Fruit fly (Drosophila melanogaster) whole organism, adult: ENCODE measurements around the gene Rbp4.

Experiments used
- CG11617 ChIP-seq: fragments of 200-800 bp; sonication (Bioruptor generic); optimal IDR thresholded peaks from 2 replicates; lab custom pipeline; 2017; ENCODE audit warnings: mild to moderate bottlenecking, missing biosample characterization, missing genetic modification reagents, missing genetic modification characterization
- CG12768 ChIP-seq: fragments of 200-800 bp; sonication (Bioruptor generic); optimal IDR thresholded peaks from 2 replicates; lab custom pipeline; 2017; ENCODE audit warnings: missing biosample characterization, missing genetic modification characterization, mild to moderate bottlenecking, moderate library complexity, missing genetic modification reagents
- CG14711 ChIP-seq: fragments of 200-800 bp; sonication (Bioruptor generic); optimal IDR thresholded peaks from 2 replicates; lab custom pipeline; 2018; ENCODE audit warnings: missing biosample characterization, mild to moderate bottlenecking, missing genetic modification characterization, moderate library complexity
- CG1620 ChIP-seq: fragments of 200-800 bp; sonication (Bioruptor generic); optimal IDR thresholded peaks from 2 replicates; lab custom pipeline; 2016; ENCODE audit warnings: missing biosample characterization, missing genetic modification characterization
- CG33017 ChIP-seq: fragments of 200-800 bp; sonication (Bioruptor generic); optimal IDR thresholded peaks from 2 replicates; lab custom pipeline; 2018; ENCODE audit warnings: missing biosample characterization, mild to moderate bottlenecking, missing genetic modification characterization, moderate library complexity
- CG5204 ChIP-seq: fragments of 200-800 bp; sonication (Bioruptor generic); optimal IDR thresholded peaks from 2 replicates; lab custom pipeline; 2016; ENCODE audit warnings: missing biosample characterization, missing genetic modification characterization
- CG7045 ChIP-seq: fragments of 200-800 bp; sonication (Bioruptor generic); optimal IDR thresholded peaks from 2 replicates; lab custom pipeline; 2017; ENCODE audit warnings: missing biosample characterization, mild to moderate bottlenecking, missing genetic modification characterization
- CG7101 ChIP-seq: fragments of 200-800 bp; sonication (Bioruptor generic); optimal IDR thresholded peaks from 2 replicates; lab custom pipeline; 2018; ENCODE audit warnings: missing biosample characterization, mild to moderate bottlenecking, missing genetic modification characterization, moderate library complexity
- Clk ChIP-seq: fragments of 200-800 bp; sonication (Bioruptor generic); optimal IDR thresholded peaks from 2 replicates; lab custom pipeline; 2017; ENCODE audit warnings: missing biosample characterization, missing genetic modification characterization
- Crg-1 ChIP-seq: fragments of 200-800 bp; sonication (Bioruptor generic); optimal IDR thresholded peaks from 2 replicates; lab custom pipeline; 2016; ENCODE audit warnings: missing biosample characterization, missing genetic modification characterization
- Hr96 ChIP-seq: fragments of 200-800 bp; sonication (Bioruptor generic); optimal IDR thresholded peaks from 2 replicates; lab custom pipeline; 2016; ENCODE audit warnings: missing biosample characterization, missing genetic modification characterization
- Mnt ChIP-seq: fragments of 200-800 bp; sonication (Bioruptor generic); optimal IDR thresholded peaks from 2 replicates; lab custom pipeline; 2016; ENCODE audit warnings: missing biosample characterization, mild to moderate bottlenecking, missing genetic modification characterization
- bab1 ChIP-seq: fragments of 200-800 bp; sonication (Bioruptor generic); optimal IDR thresholded peaks from 3 replicates; lab custom pipeline; 2019; ENCODE audit warnings: missing biosample characterization, mild to moderate bottlenecking, missing genetic modification characterization, moderate library complexity
- cic ChIP-seq: fragments of 200-800 bp; sonication (Bioruptor generic); optimal IDR thresholded peaks from 2 replicates; lab custom pipeline; 2017; ENCODE audit warnings: missing biosample characterization, mild to moderate bottlenecking, missing genetic modification characterization, moderate library complexity
- cnc ChIP-seq, 2 experiments: fragments of >200 bp; optimal IDR thresholded peaks; 2 replicates each; lab custom pipeline; 2017
- kay ChIP-seq: fragments of 200-800 bp; sonication (Bioruptor generic); peaks from one replicate; lab custom pipeline; 2016; ENCODE audit warnings: missing biosample characterization, missing genetic modification characterization, borderline replicate concordance
- ovo ChIP-seq: fragments of 200-800 bp; sonication (Bioruptor generic); optimal IDR thresholded peaks from 2 replicates; lab custom pipeline; 2016; ENCODE audit warnings: missing biosample characterization, missing genetic modification characterization
- pad ChIP-seq: fragments of 200-800 bp; sonication (Bioruptor generic); optimal IDR thresholded peaks from 3 replicates; lab custom pipeline; 2017; ENCODE audit warnings: missing biosample characterization, missing genetic modification characterization, mild to moderate bottlenecking, moderate library complexity, missing genetic modification reagents
- tj ChIP-seq: fragments of 200-800 bp; sonication (Bioruptor generic); optimal IDR thresholded peaks from 3 replicates; lab custom pipeline; 2017; ENCODE audit warnings: missing biosample characterization, mild to moderate bottlenecking, missing genetic modification characterization, moderate library complexity
- toe ChIP-seq: fragments of 200-800 bp; sonication (Bioruptor generic); optimal IDR thresholded peaks from 2 replicates; lab custom pipeline; 2016; ENCODE audit warnings: missing biosample characterization, missing genetic modification characterization

Rbp4 gene

DNA sequence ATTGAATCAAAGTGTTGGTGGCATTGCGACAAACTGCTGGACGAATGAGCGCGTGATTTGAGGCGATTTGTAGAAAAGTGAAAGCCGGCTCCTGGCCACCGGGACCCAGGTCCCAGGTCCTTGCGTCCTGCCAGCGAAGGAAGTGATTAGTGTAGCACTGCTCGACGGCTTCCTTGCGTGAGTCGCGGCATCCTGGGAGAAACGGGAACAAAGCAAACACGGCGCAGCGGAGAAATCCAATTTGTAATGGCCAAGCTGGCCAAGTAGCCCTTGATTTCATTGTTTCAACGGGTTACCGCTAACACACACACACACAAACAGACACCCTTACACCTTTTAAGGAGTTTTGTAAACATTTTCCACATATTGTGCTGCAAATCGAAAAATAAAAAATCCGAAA is 24.6 kb downstream of the Rbp4 start, which contains the start of gene CG10841:
Gene CG10841 (plus strand): TSS at position 301 of the 400 bp plus-strand sequence.
- TF ChIP-seq Clk (GFP tag; lab: Kevin White, UChicago) (no peak), ovo (GFP tag; lab: Kevin White, UChicago) (no peak), CG7101 (no peak), Mnt (no peak), cic (GFP tag; lab: Kevin White, UChicago) (no peak), toe (GFP tag; lab: Kevin White, UChicago) (no peak), CG7045 (GFP tag; lab: Kevin White, UChicago) (no peak), Crg-1 (GFP tag; lab: Kevin White, UChicago) (no peak), CG1620 (GFP tag; lab: Kevin White, UChicago) (no peak), pad (GFP tag; lab: Kevin White, UChicago) (no peak), CG33017 (tag; lab: Kevin White, UChicago) (no peak), CG14711 (no peak), CG12768 (GFP tag; lab: Kevin White, UChicago) (no peak), bab1 (no peak)

DNA sequence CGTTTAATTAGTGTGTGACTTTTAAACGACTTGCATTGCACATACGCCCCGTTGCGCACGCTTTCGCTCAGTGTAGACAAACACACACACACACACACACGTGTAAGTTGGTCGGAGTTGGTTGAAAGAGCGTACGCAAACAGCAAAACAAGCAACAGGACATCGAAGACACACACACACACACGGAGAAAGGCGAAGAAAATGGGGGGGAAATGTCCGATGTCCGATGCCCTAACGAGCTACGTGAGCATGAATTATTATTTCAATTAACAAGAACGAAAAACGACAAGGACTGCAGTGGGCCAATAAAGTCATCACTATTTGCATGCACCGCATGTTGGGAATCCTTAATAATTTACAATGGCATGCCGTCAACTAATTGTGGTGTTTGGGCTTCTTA is 39.0 kb downstream of the Rbp4 start:
- TF ChIP-seq Hr96 (GFP tag; lab: Kevin White, UChicago) (no peak), tj (no peak), CG7045 (GFP tag; lab: Kevin White, UChicago) (no peak), Mnt (no peak), ovo (GFP tag; lab: Kevin White, UChicago) (no peak), bab1 (no peak), CG7101 (no peak), Clk (GFP tag; lab: Kevin White, UChicago) (no peak), cic (GFP tag; lab: Kevin White, UChicago) (no peak), CG5204 (GFP tag; lab: Kevin White, UChicago) (no peak), pad (GFP tag; lab: Kevin White, UChicago) (no peak), CG14711 (no peak), Crg-1 (GFP tag; lab: Kevin White, UChicago) (no peak), CG11617 (GFP tag; lab: Kevin White, UChicago) (no peak), CG33017 (tag; lab: Kevin White, UChicago) (no peak), CG1620 (GFP tag; lab: Kevin White, UChicago) (no peak), toe (GFP tag; lab: Kevin White, UChicago) (no peak), CG12768 (GFP tag; lab: Kevin White, UChicago) (no peak)

DNA sequence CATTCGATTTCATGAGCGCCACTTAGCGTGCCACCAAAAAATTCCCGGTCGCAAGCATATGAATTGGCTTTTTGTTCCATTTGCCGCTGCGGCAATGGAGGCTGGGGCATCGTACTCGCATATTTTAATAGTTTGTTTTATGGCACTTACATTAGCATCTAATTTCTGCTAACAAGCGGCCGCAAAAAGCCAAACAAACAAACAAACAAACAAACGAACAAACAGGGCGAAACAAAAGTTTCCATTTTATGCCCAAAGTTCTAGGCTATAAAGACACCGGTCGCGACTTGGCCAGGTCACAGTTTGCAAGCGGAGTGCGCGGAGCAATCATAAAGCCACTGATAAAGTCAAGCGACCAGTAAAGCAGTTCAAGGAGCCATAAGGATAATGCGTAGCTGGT is 40.6 kb downstream of the Rbp4 start, which contains the start of gene CG9269:
Gene CG9269 (plus strand): TSS at position 301 of the 400 bp plus-strand sequence.
- no peak for TF ChIP-seq tj
- no peak for TF ChIP-seq bab1
- no peak for TF ChIP-seq Crg-1 (GFP tag; lab: Kevin White, UChicago)
- TF ChIP-seq cic (GFP tag; lab: Kevin White, UChicago) = no peak
- no peak for TF ChIP-seq Clk (GFP tag; lab: Kevin White, UChicago)
- TF ChIP-seq CG5204 (GFP tag; lab: Kevin White, UChicago) = no peak
- no peak for TF ChIP-seq CG14711
- no peak for TF ChIP-seq Hr96 (GFP tag; lab: Kevin White, UChicago)
- TF ChIP-seq toe (GFP tag; lab: Kevin White, UChicago) = no peak
- no peak for TF ChIP-seq CG11617 (GFP tag; lab: Kevin White, UChicago)
- TF ChIP-seq CG33017 (tag; lab: Kevin White, UChicago) = no peak
- no peak for TF ChIP-seq Mnt
- TF ChIP-seq ovo (GFP tag; lab: Kevin White, UChicago) = no peak
- no peak for TF ChIP-seq CG12768 (GFP tag; lab: Kevin White, UChicago)
- TF ChIP-seq cnc (optimal IDR thresholded peaks at IDR 0.05; lab: Kevin White, UChicago) = no peak
- TF ChIP-seq CG7045 (GFP tag; lab: Kevin White, UChicago) = no peak
- no peak for TF ChIP-seq CG1620 (GFP tag; lab: Kevin White, UChicago)
- TF ChIP-seq kay (GFP tag; lab: Kevin White, UChicago) = no peak
- TF ChIP-seq pad (GFP tag; lab: Kevin White, UChicago) = no peak
- no peak for TF ChIP-seq CG7101

dm6 chr3R:13615007-13615406 is 41.2 kb downstream of the Rbp4 start:
- TF ChIP-seq ovo (GFP tag; lab: Kevin White, UChicago) = no peak
- TF ChIP-seq CG1620 (GFP tag; lab: Kevin White, UChicago) = no peak
- no peak for TF ChIP-seq pad (GFP tag; lab: Kevin White, UChicago)
- no peak for TF ChIP-seq cnc (optimal IDR thresholded peaks at IDR 0.05; lab: Kevin White, UChicago)
- TF ChIP-seq Mnt = no peak
- TF ChIP-seq CG7101 = no peak
- no peak for TF ChIP-seq CG11617 (GFP tag; lab: Kevin White, UChicago)
- TF ChIP-seq kay (GFP tag; lab: Kevin White, UChicago) = no peak
- TF ChIP-seq CG5204 (GFP tag; lab: Kevin White, UChicago) = no peak
- TF ChIP-seq cic (GFP tag; lab: Kevin White, UChicago) = no peak
- TF ChIP-seq Crg-1 (GFP tag; lab: Kevin White, UChicago) = no peak
- TF ChIP-seq Clk (GFP tag; lab: Kevin White, UChicago) = no peak
- TF ChIP-seq CG14711 = no peak
- TF ChIP-seq tj = no peak
- TF ChIP-seq CG12768 (GFP tag; lab: Kevin White, UChicago) = no peak
- no peak for TF ChIP-seq CG33017 (tag; lab: Kevin White, UChicago)
- TF ChIP-seq CG7045 (GFP tag; lab: Kevin White, UChicago) = no peak
- TF ChIP-seq bab1 = no peak
- no peak for TF ChIP-seq toe (GFP tag; lab: Kevin White, UChicago)

- TF ChIP-seq CG11617 (GFP tag; lab: Kevin White, UChicago) (no peak), Crg-1 (GFP tag; lab: Kevin White, UChicago) (no peak), CG1620 (GFP tag; lab: Kevin White, UChicago) (no peak), pad (GFP tag; lab: Kevin White, UChicago) (no peak), tj (no peak), cic (GFP tag; lab: Kevin White, UChicago) (no peak), CG7045 (GFP tag; lab: Kevin White, UChicago) (no peak), CG5204 (GFP tag; lab: Kevin White, UChicago) (no peak), CG33017 (tag; lab: Kevin White, UChicago) (no peak), Clk (GFP tag; lab: Kevin White, UChicago) (no peak), toe (GFP tag; lab: Kevin White, UChicago) (no peak), CG7101 (no peak), bab1 (no peak)
These were observed 43.9 kb downstream of the Rbp4 start, which contains the start of gene CG9757 for dm6 chr3R:13612333-13612732. CG9757 (minus strand) TSS chr3R:13612433.
